Worm (Caenorhabditis elegans) whole organism, L4 larva: Measurements from ENCODE around the gene ife-4.

Experiments
- ceh-28 ChIP-seq: fragments of 150-350 bp; optimal IDR thresholded peaks from 2 replicates; lab custom pipeline; 2014; ENCODE audit warnings: missing biosample characterization, missing genetic modification reagents, missing genetic modification characterization
- dpl-1 ChIP-seq: fragments of 150-350 bp; optimal IDR thresholded peaks from 2 replicates; lab custom pipeline; 2014; ENCODE audit warnings: missing biosample characterization, missing genetic modification reagents, missing genetic modification characterization
- egl-27 ChIP-seq: sonication (generic microtip); optimal IDR thresholded peaks from 3 replicates; lab custom pipeline; 2017; ENCODE audit warnings: missing biosample characterization, missing genetic modification reagents, missing genetic modification characterization
- hlh-11 ChIP-seq: fragments of 200-800 bp; sonication (Bioruptor generic); optimal IDR thresholded peaks from 2 replicates; lab custom pipeline; 2018; ENCODE audit warnings: mild to moderate bottlenecking, missing genetic modification characterization, missing compliant biosample characterization
- nhr-25 ChIP-seq: sonication (generic microtip); optimal IDR thresholded peaks from 2 replicates; lab custom pipeline; 2017; ENCODE audit warnings: missing genetic modification characterization, mild to moderate bottlenecking, missing compliant biosample characterization, antibody characterized with exemption, moderate library complexity, borderline replicate concordance; ENCODE audit not compliant: insufficient read depth
- nhr-6 ChIP-seq: fragments of 150-350 bp; optimal IDR thresholded peaks from 2 replicates; lab custom pipeline; 2014; ENCODE audit warnings: missing biosample characterization, missing genetic modification characterization
- pha-4 ChIP-seq, 2 experiments: fragments of 150-350 bp in 1 of 2; fragments of 200-800 bp in 1 of 2; sonication (Bioruptor generic) in 1 of 2; IDR thresholded peaks in 1 of 2; optimal IDR thresholded peaks in 1 of 2; 2 replicates each; pipeline versions ENCODE4 v1.3.6 to Lab custom; 2014 to 2022; ENCODE audit warnings: missing genetic modification characterization in 2 of 2, missing genetic modification reagents in 2 of 2, missing biosample characterization in 1 of 2, missing compliant biosample characterization in 1 of 2
- ztf-11 ChIP-seq: fragments of 150-350 bp; optimal IDR thresholded peaks from 2 replicates; lab custom pipeline; 2014; ENCODE audit warnings: missing biosample characterization, missing genetic modification characterization

- TF ChIP-seq nhr-25 (no peak), nhr-6 (tag; lab: Kevin White, UChicago) (no peak), egl-27 (tag; lab: Kevin White, UChicago) (no peak), pha-4 (GFP tag; IDR thresholded peaks at IDR 0.05; lab: Robert Waterston, UW) (no peak), pha-4 (tag; optimal IDR thresholded peaks at IDR 0.05; lab: Kevin White, UChicago) (no peak), dpl-1 (GFP tag; lab: Kevin White, UChicago) (no peak), ceh-28 (tag; lab: Kevin White, UChicago) (no peak), hlh-11 (tag; lab: Kevin White, UChicago) (no peak), ztf-11 (tag; lab: Kevin White, UChicago) (no peak)
These were observed 37.6 kb downstream of the ife-4 start for ce11 chrX:1141617-1142016.
